Fruit fly (Drosophila melanogaster): ENCODE measurements around the gene CG32037.

Gene CG32037

dm6 chr3L:9476829-9477228 is 15.2 kb downstream of the CG32037 start, which contains the start of the genes Uch-L5 and Jarid2 (continued):
- TF ChIP-seq crp (GFP tag; optimal IDR thresholded peaks at IDR 0.05) = peak in 1 of 2 experiments; percentile 27
- no peak for TF ChIP-seq CG4282 (GFP tag; optimal IDR thresholded peaks at IDR 0.05)
- TF ChIP-seq CG2678 (tag; optimal IDR thresholded peaks at IDR 0.05) = no peak
- no peak for TF ChIP-seq CG2202 (tag; optimal IDR thresholded peaks at IDR 0.05)
- peak; percentile 76 for TF ChIP-seq mam (GFP tag; optimal IDR thresholded peaks at IDR 0.05)
- TF ChIP-seq NfI (GFP tag; optimal IDR thresholded peaks at IDR 0.05) = peak; percentile 60
- peak; percentile 28 for TF ChIP-seq az2 (GFP tag; optimal IDR thresholded peaks at IDR 0.05)
- no peak for TF ChIP-seq Spps (tag; optimal IDR thresholded peaks at IDR 0.05)
- 0 out of 3 replicates have a peak, but pooled peaks have one; percentile 40 for TF ChIP-seq H15 (GFP tag; IDR thresholded peaks at IDR 0.05)
- TF ChIP-seq bsh (GFP tag; optimal IDR thresholded peaks at IDR 0.05) = peak in 1 of 2 experiments; percentile 0
- peak; percentile 50 for TF ChIP-seq amos (GFP tag; IDR thresholded peaks at IDR 0.05; ENCODE audit: partially characterized antibody)
- TF ChIP-seq Hr39 (optimal IDR thresholded peaks at IDR 0.05) = no peak
- TF ChIP-seq CG34224 (GFP tag; IDR thresholded peaks at IDR 0.05; ENCODE audit: partially characterized antibody) = peak; percentile 29; the same call in 1 of the 3 replicates
- peak; percentile 28 for TF ChIP-seq schlank (tag; optimal IDR thresholded peaks at IDR 0.05)
- TF ChIP-seq shn (GFP tag; optimal IDR thresholded peaks at IDR 0.05) = peak; percentile 46
- no peak for TF ChIP-seq Hmx (GFP tag; optimal IDR thresholded peaks at IDR 0.05)
- TF ChIP-seq cad (GFP tag; optimal IDR thresholded peaks at IDR 0.05) = no peak
- peak; percentile 41; the same call in 1 of the 4 replicates for TF ChIP-seq Gug (GFP tag; IDR thresholded peaks at IDR 0.05)
- TF ChIP-seq CG6791 (GFP tag; IDR thresholded peaks at IDR 0.05; ENCODE audit: partially characterized antibody) = peak; percentile 38; the same call in 1 of the 3 replicates
- peak; percentile 39 for TF ChIP-seq crc (GFP tag; optimal IDR thresholded peaks at IDR 0.05)
- TF ChIP-seq grn (GFP tag; optimal IDR thresholded peaks at IDR 0.05) = no peak
- TF ChIP-seq Bteb2 (GFP tag; optimal IDR thresholded peaks at IDR 0.05) = no peak
- TF ChIP-seq Vsx1 (GFP tag; optimal IDR thresholded peaks at IDR 0.05) = no peak
- TF ChIP-seq Taf1 (GFP tag; IDR thresholded peaks at IDR 0.05) = no peak
- TF ChIP-seq CG43689 (GFP tag; IDR thresholded peaks at IDR 0.05) = no peak
- TF ChIP-seq odd (GFP tag; optimal IDR thresholded peaks at IDR 0.05) = no peak
- no peak for TF ChIP-seq CG10147 (GFP tag; optimal IDR thresholded peaks at IDR 0.05)
- no peak for TF ChIP-seq Awh (GFP tag; IDR thresholded peaks at IDR 0.05)
- TF ChIP-seq HLH54F (GFP tag; optimal IDR thresholded peaks at IDR 0.05) = peak; percentile 70
- TF ChIP-seq ato (GFP tag; IDR thresholded peaks at IDR 0.05; ENCODE audit: partially characterized antibody) = 0 out of 2 replicates have a peak, but pooled peaks have one; percentile 32
- TF ChIP-seq pita (GFP tag; optimal IDR thresholded peaks at IDR 0.05) = no peak
- no peak for TF ChIP-seq btn (GFP tag; optimal IDR thresholded peaks at IDR 0.05)
- peak; percentile 58 for TF ChIP-seq CrebB (tag; optimal IDR thresholded peaks at IDR 0.05)
- peak; percentile 79; the same call in 2 of the 3 replicates for TF ChIP-seq ci (GFP tag; IDR thresholded peaks at IDR 0.05)
- TF ChIP-seq sqz (GFP tag; optimal IDR thresholded peaks at IDR 0.05) = peak; percentile 77
- TF ChIP-seq Trl (optimal IDR thresholded peaks at IDR 0.05) = no peak
- peak; percentile 66 for TF ChIP-seq Trl (GFP tag; optimal IDR thresholded peaks at IDR 0.05)
- no peak for TF ChIP-seq CG31441 (GFP tag; IDR thresholded peaks at IDR 0.05)
- peak; percentile 42 for TF ChIP-seq tin (GFP tag; optimal IDR thresholded peaks at IDR 0.05)
- no peak for TF ChIP-seq CG14965 (GFP tag; optimal IDR thresholded peaks at IDR 0.05; ENCODE audit: borderline replicate concordance)
- TF ChIP-seq Ada2b (GFP tag; IDR thresholded peaks at IDR 0.05) = no peak
- TF ChIP-seq bab2 (GFP tag; optimal IDR thresholded peaks at IDR 0.05) = peak; percentile 15
- TF ChIP-seq CG12769 (tag; optimal IDR thresholded peaks at IDR 0.05) = no peak
- 0 out of 2 replicates have a peak, but pooled peaks have one; percentile 41 for TF ChIP-seq chm (GFP tag; IDR thresholded peaks at IDR 0.05)
- TF ChIP-seq cg (GFP tag; optimal IDR thresholded peaks at IDR 0.05) = peak; percentile 7
- no peak for TF ChIP-seq CG16815 (GFP tag; optimal IDR thresholded peaks at IDR 0.05)
- no peak for TF ChIP-seq jing (GFP tag; optimal IDR thresholded peaks at IDR 0.05)
- TF ChIP-seq crol (GFP tag; IDR thresholded peaks at IDR 0.05) = no peak
- TF ChIP-seq HLH3B (GFP tag; IDR thresholded peaks at IDR 0.05) = no peak
- TF ChIP-seq CG6683 (GFP tag; optimal IDR thresholded peaks at IDR 0.05) = no peak
- TF ChIP-seq NC2β (GFP tag; optimal IDR thresholded peaks at IDR 0.05) = peak; percentile 77
- TF ChIP-seq CG8944 (GFP tag; optimal IDR thresholded peaks at IDR 0.05) = peak; percentile 29

Measured in whole organism, embryonic.